Fruit fly (Drosophila melanogaster) whole organism, embryonic: Measurements from ENCODE around the gene CG17321.

ENCODE experiments used
- ATbp ChIP-seq: fragments of 200-800 bp; sonication (Bioruptor generic); optimal IDR thresholded peaks from 2 replicates; lab custom pipeline; 2017; ENCODE audit warnings: missing biosample characterization, mild to moderate bottlenecking, missing genetic modification characterization, missing genetic modification reagents
- CG10267 ChIP-seq: fragments of 200-800 bp; sonication (Bioruptor generic); optimal IDR thresholded peaks from 2 replicates; lab custom pipeline; 2018; ENCODE audit warnings: missing biosample characterization, mild to moderate bottlenecking, missing genetic modification characterization, moderate library complexity
- CG10565 ChIP-seq: fragments of 200-800 bp; sonication (Bioruptor generic); optimal IDR thresholded peaks from 3 replicates; lab custom pipeline; 2016; ENCODE audit warnings: missing biosample characterization, mild to moderate bottlenecking, missing genetic modification characterization
- CG10979 ChIP-seq: fragments of 200-800 bp; sonication (Bioruptor generic); optimal IDR thresholded peaks from 2 replicates; lab custom pipeline; 2018; ENCODE audit warnings: missing biosample characterization, mild to moderate bottlenecking, missing genetic modification characterization, moderate library complexity
- CG11085 ChIP-seq: fragments of 200-800 bp; sonication (Bioruptor generic); IDR thresholded peaks from 2 replicates; pipeline ENCODE4 v1.3.6; 2022; ENCODE audit warnings: missing biosample characterization, missing genetic modification characterization
- CG12659 ChIP-seq: fragments of 200-800 bp; sonication (Bioruptor generic); optimal IDR thresholded peaks from 3 replicates; lab custom pipeline; 2017; ENCODE audit warnings: mild to moderate bottlenecking, missing biosample characterization, missing genetic modification reagents, missing genetic modification characterization
- CG14860 ChIP-seq: fragments of 200-800 bp; sonication (Bioruptor generic); IDR thresholded peaks from 3 replicates; pipeline ENCODE4 v1.3.6; 2022; ENCODE audit warnings: missing biosample characterization, missing genetic modification characterization; ENCODE audit not compliant: partially characterized antibody
- CG14965 ChIP-seq: fragments of 200-800 bp; sonication (Bioruptor generic); optimal IDR thresholded peaks from 2 replicates; lab custom pipeline; 2016; ENCODE audit warnings: missing biosample characterization, missing genetic modification characterization, borderline replicate concordance
- CG15601 ChIP-seq: fragments of 200-800 bp; sonication (Bioruptor generic); optimal IDR thresholded peaks from 3 replicates; lab custom pipeline; 2019; ENCODE audit warnings: missing biosample characterization, mild to moderate bottlenecking, missing genetic modification characterization, moderate library complexity
- CG15696 ChIP-seq: fragments of 200-800 bp; sonication (Bioruptor generic); optimal IDR thresholded peaks from 2 replicates; lab custom pipeline; 2019; ENCODE audit warnings: missing biosample characterization, mild to moderate bottlenecking, missing genetic modification characterization, moderate library complexity
- CG16815 ChIP-seq: fragments of 200-800 bp; sonication (Bioruptor generic); optimal IDR thresholded peaks from 3 replicates; lab custom pipeline; 2017; ENCODE audit warnings: missing biosample characterization, mild to moderate bottlenecking, missing genetic modification characterization
- CG18262 ChIP-seq: fragments of 200-800 bp; optimal IDR thresholded peaks from 3 replicates; lab custom pipeline; 2019; ENCODE audit warnings: missing biosample characterization, mild to moderate bottlenecking, missing genetic modification characterization, moderate library complexity
- CG2199 ChIP-seq: fragments of 200-800 bp; sonication (Bioruptor generic); IDR thresholded peaks from 3 replicates; pipeline ENCODE4 v1.3.6; 2022; ENCODE audit warnings: missing biosample characterization, missing genetic modification characterization
- CG2202 ChIP-seq: fragments of 200-800 bp; sonication (Bioruptor generic); optimal IDR thresholded peaks from 2 replicates; lab custom pipeline; 2018; ENCODE audit warnings: missing biosample characterization, mild to moderate bottlenecking, missing genetic modification characterization
- CG30403 ChIP-seq: fragments of 200-800 bp; sonication (Bioruptor generic); optimal IDR thresholded peaks from 3 replicates; lab custom pipeline; 2016; ENCODE audit warnings: missing biosample characterization, missing genetic modification characterization
- CG8290 ChIP-seq, 3 experiments: fragments of 200-800 bp; sonication (Bioruptor generic); optimal IDR thresholded peaks; 2 replicates each; lab custom pipeline; 2016 to 2019; ENCODE audit warnings: missing biosample characterization in 3 of 3, missing genetic modification characterization in 3 of 3, mild to moderate bottlenecking in 2 of 3, moderate library complexity in 1 of 3
- CG8388 ChIP-seq: fragments of 200-800 bp; sonication (Bioruptor generic); optimal IDR thresholded peaks from 2 replicates; lab custom pipeline; 2019; ENCODE audit warnings: missing biosample characterization, mild to moderate bottlenecking, missing genetic modification characterization, moderate library complexity
- Camta ChIP-seq: fragments of 200-800 bp; sonication (Bioruptor generic); optimal IDR thresholded peaks from 2 replicates; lab custom pipeline; 2016; ENCODE audit warnings: missing biosample characterization, missing genetic modification characterization
- CoRest ChIP-seq: fragments of 200-800 bp; sonication (Bioruptor generic); optimal IDR thresholded peaks from 3 replicates; lab custom pipeline; 2018; ENCODE audit warnings: missing biosample characterization, mild to moderate bottlenecking, missing genetic modification characterization, moderate library complexity
- Doc3 ChIP-seq: fragments of 200-800 bp; sonication (Bioruptor generic); IDR thresholded peaks from 3 replicates; pipeline ENCODE4 v1.3.6; 2022; ENCODE audit warnings: missing biosample characterization, missing genetic modification characterization; ENCODE audit not compliant: partially characterized antibody
- Lhr ChIP-seq: fragments of 200-800 bp; sonication (Bioruptor generic); optimal IDR thresholded peaks from 3 replicates; lab custom pipeline; 2017; ENCODE audit warnings: mild to moderate bottlenecking, missing biosample characterization, missing genetic modification reagents, missing genetic modification characterization
- Med ChIP-seq: fragments of 200-800 bp; sonication (Bioruptor generic); peaks from one replicate; lab custom pipeline; 2016; ENCODE audit warnings: missing biosample characterization, missing genetic modification characterization, mild to moderate bottlenecking, inconsistent platforms, moderate library complexity
- Nf-YB ChIP-seq: fragments of 200-800 bp; sonication (Bioruptor generic); optimal IDR thresholded peaks from 3 replicates; lab custom pipeline; 2019; ENCODE audit warnings: missing biosample characterization, mild to moderate bottlenecking, missing genetic modification characterization, moderate library complexity
- Rx ChIP-seq: fragments of 200-800 bp; sonication (Bioruptor generic); IDR thresholded peaks from 2 replicates; pipeline ENCODE4 v1.3.6; 2022; ENCODE audit warnings: missing biosample characterization, missing genetic modification characterization
- Sry-δ ChIP-seq: fragments of 200-800 bp; sonication (Bioruptor generic); optimal IDR thresholded peaks from 2 replicates; lab custom pipeline; 2016; ENCODE audit warnings: missing biosample characterization, missing genetic modification characterization
- Usf ChIP-seq: fragments of 200-800 bp; sonication (Bioruptor generic); optimal IDR thresholded peaks from 2 replicates; lab custom pipeline; 2017; ENCODE audit warnings: missing genotype, missing biosample characterization, missing genetic modification characterization
- ab ChIP-seq: fragments of 200-800 bp; sonication (Bioruptor generic); optimal IDR thresholded peaks from 2 replicates; lab custom pipeline; 2016; ENCODE audit warnings: missing biosample characterization, missing genetic modification characterization
- ac ChIP-seq: fragments of 200-800 bp; sonication (Bioruptor generic); optimal IDR thresholded peaks from 3 replicates; lab custom pipeline; 2017; ENCODE audit warnings: missing biosample characterization, mild to moderate bottlenecking, missing genetic modification characterization
- bowl ChIP-seq: fragments of 200-800 bp; sonication (Bioruptor generic); IDR thresholded peaks from 2 replicates; pipeline ENCODE4 v1.3.6; 2022; ENCODE audit warnings: missing biosample characterization, missing genetic modification characterization
- bsh ChIP-seq, 2 experiments: fragments of 200-800 bp; sonication (Bioruptor generic); optimal IDR thresholded peaks; 2 replicates each; lab custom pipeline; 2017 to 2018; ENCODE audit warnings: mild to moderate bottlenecking in 2 of 2, missing biosample characterization in 2 of 2, missing genetic modification characterization in 2 of 2, moderate library complexity in 1 of 2
- chn ChIP-seq: fragments of 200-800 bp; sonication (Bioruptor generic); optimal IDR thresholded peaks from 2 replicates; lab custom pipeline; 2016; ENCODE audit warnings: missing biosample characterization, missing genetic modification characterization
- crol ChIP-seq: fragments of 200-800 bp; sonication (Bioruptor generic); IDR thresholded peaks from 2 replicates; pipeline ENCODE4 v1.3.6; 2022; ENCODE audit warnings: missing biosample characterization, missing genetic modification characterization
- dmrt11E ChIP-seq: fragments of 200-800 bp; sonication (Bioruptor generic); optimal IDR thresholded peaks from 3 replicates; lab custom pipeline; 2018; ENCODE audit warnings: missing biosample characterization, mild to moderate bottlenecking, missing genetic modification characterization, moderate library complexity
- gem ChIP-seq: fragments of 200-800 bp; sonication (Bioruptor generic); optimal IDR thresholded peaks from 2 replicates; lab custom pipeline; 2019; ENCODE audit warnings: missing biosample characterization, mild to moderate bottlenecking, missing genetic modification characterization, moderate library complexity
- grau ChIP-seq: fragments of 200-800 bp; optimal IDR thresholded peaks from 3 replicates; lab custom pipeline; 2019; ENCODE audit warnings: missing biosample characterization, mild to moderate bottlenecking, missing genetic modification characterization, moderate library complexity
- grn ChIP-seq: fragments of 200-800 bp; sonication (Bioruptor generic); optimal IDR thresholded peaks from 3 replicates; lab custom pipeline; 2017; ENCODE audit warnings: missing biosample characterization, missing genetic modification characterization
- gro ChIP-seq: fragments of 200-800 bp; sonication (Bioruptor generic); optimal IDR thresholded peaks from 2 replicates; lab custom pipeline; 2016; ENCODE audit warnings: missing biosample characterization, missing genetic modification characterization
- gsb-n ChIP-seq: fragments of 200-800 bp; sonication (Bioruptor generic); optimal IDR thresholded peaks from 3 replicates; lab custom pipeline; 2018; ENCODE audit warnings: missing biosample characterization, mild to moderate bottlenecking, missing genetic modification characterization
- her ChIP-seq: fragments of 200-800 bp; sonication (Bioruptor generic); optimal IDR thresholded peaks from 2 replicates; lab custom pipeline; 2016; ENCODE audit warnings: missing biosample characterization, missing genetic modification characterization
- lilli ChIP-seq: fragments of 200-800 bp; sonication (Bioruptor generic); optimal IDR thresholded peaks from 3 replicates; lab custom pipeline; 2016; ENCODE audit warnings: missing biosample characterization, missing genetic modification characterization
- lola ChIP-seq, 3 experiments: fragments of >200 bp in 2 of 3; fragments of 200-800 bp in 1 of 3; sonication (Bioruptor generic) in 1 of 3; optimal IDR thresholded peaks; 2 replicates each; lab custom pipeline; 2017 to 2019; ENCODE audit warnings: missing biosample characterization in 3 of 3, missing genetic modification characterization in 3 of 3, mild to moderate bottlenecking in 1 of 3, moderate library complexity in 1 of 3
- nerfin-1 ChIP-seq: fragments of 200-800 bp; sonication (Bioruptor generic); optimal IDR thresholded peaks from 3 replicates; lab custom pipeline; 2019; ENCODE audit warnings: missing biosample characterization, mild to moderate bottlenecking, missing genetic modification characterization, moderate library complexity
- nmo ChIP-seq: fragments of 200-800 bp; sonication (Bioruptor generic); optimal IDR thresholded peaks from 2 replicates; lab custom pipeline; 2018; ENCODE audit warnings: missing biosample characterization, mild to moderate bottlenecking, missing genetic modification characterization, moderate library complexity
- sd ChIP-seq: fragments of 200-800 bp; sonication (Bioruptor generic); optimal IDR thresholded peaks from 3 replicates; lab custom pipeline; 2018; ENCODE audit warnings: missing biosample characterization, mild to moderate bottlenecking, missing genetic modification characterization, moderate library complexity
- sens ChIP-seq: fragments of 200-800 bp; sonication (Bioruptor generic); peaks from one replicate; lab custom pipeline; 2016; ENCODE audit warnings: missing biosample characterization, missing genetic modification characterization
- sqz ChIP-seq: fragments of 200-800 bp; sonication (Bioruptor generic); optimal IDR thresholded peaks from 3 replicates; lab custom pipeline; 2018; ENCODE audit warnings: missing biosample characterization, mild to moderate bottlenecking, missing genetic modification characterization
- tio ChIP-seq: fragments of 200-800 bp; sonication (Bioruptor generic); optimal IDR thresholded peaks from 2 replicates; lab custom pipeline; 2017; ENCODE audit warnings: missing biosample characterization, missing genetic modification characterization, inconsistent platforms
- zf30C ChIP-seq: fragments of 200-800 bp; sonication (Bioruptor generic); optimal IDR thresholded peaks from 3 replicates; lab custom pipeline; 2018; ENCODE audit warnings: missing biosample characterization, mild to moderate bottlenecking, missing genetic modification characterization

Gene CG17321

dm6 chr2L:18867815-18868214, 22.8 kb downstream of the CG17321 start (continued):
- TF ChIP-seq Med, result no peak
- TF ChIP-seq ab (GFP tag; lab: Kevin White, UChicago), result no peak
- TF ChIP-seq CG14965, result no peak
- TF ChIP-seq Nf-YB (GFP tag; lab: Kevin White, UChicago), result peak; percentile 68

- TF ChIP-seq gro (GFP tag; lab: Kevin White, UChicago) (no peak), CG18262 (peak; percentile 6), Sry-δ (GFP tag; lab: Kevin White, UChicago) (no peak), CG16815 (GFP tag; lab: Kevin White, UChicago) (peak; percentile 28), crol (peak; percentile 26; the same call in 1 of the 2 replicates), gem (peak; percentile 49), dmrt11E (tag; lab: Kevin White, UChicago) (peak; percentile 81), bsh (GFP tag; optimal IDR thresholded peaks at IDR 0.05; lab: Kevin White, UChicago) (peak in 1 of 2 experiments; percentile 46), CG8388 (peak; percentile 43), chn (GFP tag; lab: Kevin White, UChicago) (peak; percentile 14), CG2199 (no peak), CG10267 (tag; lab: Kevin White, UChicago) (peak; percentile 18), bowl (GFP tag; lab: Robert Waterston, UW) (no peak), CG14860 (GFP tag; lab: Robert Waterston, UW) (no peak), CG10565 (no peak), CG11085 (GFP tag; lab: Robert Waterston, UW) (no peak), Rx (no peak), CG10979 (tag; lab: Kevin White, UChicago) (peak; percentile 35), sens (GFP tag; lab: Kevin White, UChicago) (peak; percentile 67), ac (no peak), grn (GFP tag; lab: Kevin White, UChicago) (peak; percentile 55), sqz (peak; percentile 62), Camta (peak; percentile 26), grau (tag; lab: Kevin White, UChicago) (peak; percentile 17), Doc3 (no peak), ATbp (GFP tag; lab: Kevin White, UChicago) (no peak), CG12659 (GFP tag; lab: Kevin White, UChicago) (no peak), zf30C (peak; percentile 77), CG2202 (peak; percentile 22), Lhr (GFP tag; lab: Kevin White, UChicago) (peak; percentile 17), CG15601 (peak; percentile 39), sd (tag; lab: Kevin White, UChicago) (no peak), nerfin-1 (tag; lab: Kevin White, UChicago) (no peak), gsb-n (tag; lab: Kevin White, UChicago) (peak; percentile 27), CG14965 (no peak), CoRest (peak; percentile 32), CG15696 (tag; lab: Kevin White, UChicago) (peak; percentile 26), CG8290 (GFP tag; optimal IDR thresholded peaks at IDR 0.05; lab: Kevin White, UChicago) (peak; percentile 14), CG8290 (tag; optimal IDR thresholded peaks at IDR 0.05; lab: Kevin White, UChicago) (no peak), lola (GFP tag; optimal IDR thresholded peaks at IDR 0.05; lab: Kevin White, UChicago) (peak in 1 of 3 experiments; percentile 80), CG30403 (GFP tag; lab: Kevin White, UChicago) (peak; percentile 25), her (GFP tag; lab: Kevin White, UChicago) (no peak), Usf (GFP tag; lab: Kevin White, UChicago) (peak; percentile 14), tio (peak; percentile 18), nmo (GFP tag; lab: Kevin White, UChicago) (peak; percentile 29), lilli (GFP tag; lab: Kevin White, UChicago) (no peak)
These were observed 26.8 kb downstream of the CG17321 start for dm6 chr2L:18871822-18872221.
